Worm (Caenorhabditis elegans): ENCODE results near the gene T22F3.7.
"Not testable (repeated sequence)": the region's sequence is repeated elsewhere in the genome, so short reads cannot be mapped to it uniquely, and the experiment has no call there.

DNA sequence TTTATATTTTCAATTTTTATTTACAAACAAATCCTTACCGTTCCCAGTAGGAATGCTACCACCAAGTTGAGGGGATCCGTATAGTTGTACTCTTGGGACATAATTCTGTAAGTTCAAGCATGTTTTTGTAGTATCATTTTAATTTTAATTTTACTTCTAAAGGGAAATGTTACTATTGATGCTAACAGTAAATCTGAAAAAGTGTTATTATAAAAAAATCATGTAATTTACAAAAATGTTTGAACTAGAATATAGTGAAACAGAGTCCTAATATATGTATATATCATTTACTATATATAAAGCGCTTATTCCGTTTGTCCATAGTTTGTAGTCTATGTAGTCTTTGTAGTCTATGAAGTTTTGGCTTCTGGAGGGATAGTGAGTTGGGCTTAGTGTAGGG lies 20.1 kb upstream of the T22F3.7 start, which contains the start of gene srx-93:
- TF ChIP-seq zag-1, aha-1, F16B12.6, lin-39, snpc-4, elt-2 (tag; optimal IDR thresholded peaks at IDR 0.05): not testable (repeated sequence)

Measured in whole organism, L1 larva.